Worm (Caenorhabditis elegans) whole organism, L1 larva: Measurements from ENCODE around the gene srh-172.

ENCODE experiments used
- nhr-76 ChIP-seq: sonication (generic microtip); optimal IDR thresholded peaks from 2 replicates; lab custom pipeline; 2017; ENCODE audit warnings: missing biosample characterization, missing genetic modification characterization
- nhr-90 ChIP-seq: sonication (generic microtip); optimal IDR thresholded peaks from 2 replicates; lab custom pipeline; 2016; ENCODE audit warnings: mild to moderate bottlenecking, missing genetic modification characterization, missing compliant biosample characterization; ENCODE audit not compliant: poor library complexity
- snu-23 ChIP-seq: sonication (generic microtip); optimal IDR thresholded peaks from 2 replicates; lab custom pipeline; 2016; ENCODE audit warnings: missing genetic modification characterization, missing compliant biosample characterization

- TF ChIP-seq nhr-76 (tag; lab: Kevin White, UChicago) (no peak), nhr-90 (tag; lab: Kevin White, UChicago) (no peak), snu-23 (GFP tag; lab: Kevin White, UChicago) (no peak)
Measured at ce11 chrV:20007470-20007869, 48.6 kb downstream of the srh-172 start, which contains the start of gene Y60A3A.23.
